Worm (Caenorhabditis elegans): Measurements from ENCODE around the gene chil-19.

ce11 chrII:9485081-9485730 lies 31.0 kb upstream of the chil-19 start:
- TF ChIP-seq blmp-1 (tag; optimal IDR thresholded peaks at IDR 0.05; ENCODE audit: insufficient read depth) (no peak), unc-39 (tag; optimal IDR thresholded peaks at IDR 0.05) (no peak), zag-1 (tag; optimal IDR thresholded peaks at IDR 0.05) (no peak), crh-2 (tag; optimal IDR thresholded peaks at IDR 0.05) (no peak), nhr-237 (tag; optimal IDR thresholded peaks at IDR 0.05) (no peak), nhr-77 (tag; optimal IDR thresholded peaks at IDR 0.05) (no peak), aly-2 (tag; optimal IDR thresholded peaks at IDR 0.05) (no peak)

All from whole organism, L2 larva.